Fruit fly (Drosophila melanogaster) whole organism, embryonic: ENCODE measurements around the gene CG31948.

Experiments
- Abd-B ChIP-seq: fragments of 200-800 bp; sonication (Bioruptor generic); optimal IDR thresholded peaks from 2 replicates; lab custom pipeline; 2018; ENCODE audit warnings: missing biosample characterization, mild to moderate bottlenecking, missing genetic modification characterization, moderate library complexity
- CG10267 ChIP-seq: fragments of 200-800 bp; sonication (Bioruptor generic); optimal IDR thresholded peaks from 2 replicates; lab custom pipeline; 2018; ENCODE audit warnings: missing biosample characterization, mild to moderate bottlenecking, missing genetic modification characterization, moderate library complexity
- CG10274 ChIP-seq: fragments of 200-800 bp; sonication (Bioruptor generic); optimal IDR thresholded peaks from 3 replicates; lab custom pipeline; 2017; ENCODE audit warnings: missing biosample characterization, mild to moderate bottlenecking, missing genetic modification characterization
- CG10654 ChIP-seq: fragments of 200-800 bp; sonication (Bioruptor generic); optimal IDR thresholded peaks from 2 replicates; lab custom pipeline; 2016; ENCODE audit warnings: missing biosample characterization, missing genetic modification characterization
- CG10959 ChIP-seq: fragments of 200-800 bp; sonication (Bioruptor generic); IDR thresholded peaks from 2 replicates; pipeline ENCODE4 v1.3.6; 2022; ENCODE audit warnings: missing biosample characterization, missing genetic modification characterization
- CG10979 ChIP-seq: fragments of 200-800 bp; sonication (Bioruptor generic); optimal IDR thresholded peaks from 2 replicates; lab custom pipeline; 2018; ENCODE audit warnings: missing biosample characterization, mild to moderate bottlenecking, missing genetic modification characterization, moderate library complexity
- CG11398 ChIP-seq: fragments of 200-800 bp; sonication (Bioruptor generic); optimal IDR thresholded peaks from 2 replicates; lab custom pipeline; 2016; ENCODE audit warnings: missing biosample characterization, missing genetic modification characterization
- CG11695 ChIP-seq: fragments of 200-800 bp; sonication (Bioruptor generic); IDR thresholded peaks from 3 replicates; pipeline ENCODE4 v1.3.6; 2022; ENCODE audit warnings: missing biosample characterization, missing genetic modification characterization
- CG12219 ChIP-seq: fragments of 200-800 bp; sonication (Bioruptor generic); optimal IDR thresholded peaks from 3 replicates; lab custom pipeline; 2018; ENCODE audit warnings: missing biosample characterization, mild to moderate bottlenecking, missing genetic modification characterization
- CG13123 ChIP-seq: fragments of 200-800 bp; sonication (Bioruptor generic); optimal IDR thresholded peaks from 2 replicates; lab custom pipeline; 2016; ENCODE audit warnings: missing biosample characterization, missing genetic modification characterization
- CG15011 ChIP-seq: fragments of 200-800 bp; sonication (Bioruptor generic); optimal IDR thresholded peaks from 3 replicates; lab custom pipeline; 2018; ENCODE audit warnings: missing biosample characterization, mild to moderate bottlenecking, missing genetic modification characterization
- CG15073 ChIP-seq: fragments of 200-800 bp; sonication (Bioruptor generic); optimal IDR thresholded peaks from 2 replicates; lab custom pipeline; 2016; ENCODE audit warnings: missing biosample characterization, missing genetic modification characterization
- CG17568 ChIP-seq: fragments of 200-800 bp; sonication (Bioruptor generic); optimal IDR thresholded peaks from 2 replicates; lab custom pipeline; 2018; ENCODE audit warnings: missing biosample characterization, mild to moderate bottlenecking, missing genetic modification characterization, moderate library complexity
- CG18476 ChIP-seq: fragments of 200-800 bp; sonication (Bioruptor generic); optimal IDR thresholded peaks from 2 replicates; lab custom pipeline; 2016; ENCODE audit warnings: missing biosample characterization, mild to moderate bottlenecking, missing genetic modification characterization
- CG2712 ChIP-seq: fragments of 200-800 bp; optimal IDR thresholded peaks from 3 replicates; lab custom pipeline; 2019; ENCODE audit warnings: missing biosample characterization, mild to moderate bottlenecking, missing genetic modification characterization, moderate library complexity
- CG34422 ChIP-seq: fragments of 200-800 bp; sonication (Bioruptor generic); IDR thresholded peaks from 3 replicates; pipeline ENCODE4 v1.3.6; 2022; ENCODE audit warnings: missing biosample characterization, missing genetic modification characterization
- CG3838 ChIP-seq: fragments of 200-800 bp; sonication (Bioruptor generic); optimal IDR thresholded peaks from 3 replicates; lab custom pipeline; 2016; ENCODE audit warnings: missing biosample characterization, missing genetic modification characterization
- CG7556 ChIP-seq: fragments of 200-800 bp; sonication (Bioruptor generic); optimal IDR thresholded peaks from 2 replicates; lab custom pipeline; 2017; ENCODE audit warnings: missing biosample characterization, mild to moderate bottlenecking, missing genetic modification characterization
- CG7839 ChIP-seq: fragments of 200-800 bp; sonication (Bioruptor generic); optimal IDR thresholded peaks from 3 replicates; lab custom pipeline; 2018; ENCODE audit warnings: missing biosample characterization, mild to moderate bottlenecking, missing genetic modification characterization, moderate library complexity
- CG9609 ChIP-seq: fragments of 200-800 bp; sonication (Bioruptor generic); optimal IDR thresholded peaks from 3 replicates; lab custom pipeline; 2016; ENCODE audit warnings: missing biosample characterization, missing genetic modification characterization
- D19A ChIP-seq: fragments of 200-800 bp; optimal IDR thresholded peaks from 3 replicates; lab custom pipeline; 2019; ENCODE audit warnings: missing biosample characterization, mild to moderate bottlenecking, missing genetic modification characterization, moderate library complexity
- Dbx ChIP-seq: fragments of 200-800 bp; sonication (Bioruptor generic); IDR thresholded peaks from 3 replicates; pipeline ENCODE4 v1.3.6; 2022; ENCODE audit warnings: missing biosample characterization, missing genetic modification characterization
- E2f1 ChIP-seq: fragments of 200-800 bp; sonication (Bioruptor generic); IDR thresholded peaks from 2 replicates; pipeline ENCODE4 v1.3.6; 2022; ENCODE audit warnings: missing biosample characterization, missing genetic modification characterization
- E2f2 ChIP-seq: fragments of 200-800 bp; sonication (Bioruptor generic); IDR thresholded peaks from 2 replicates; pipeline ENCODE4 v1.3.6; 2022; ENCODE audit warnings: missing biosample characterization, missing genetic modification characterization
- ERR ChIP-seq: fragments of 200-800 bp; sonication (Bioruptor generic); optimal IDR thresholded peaks from 2 replicates; lab custom pipeline; 2016; ENCODE audit warnings: missing biosample characterization, missing genetic modification characterization
- Ets97D ChIP-seq: fragments of 200-800 bp; sonication (Bioruptor generic); optimal IDR thresholded peaks from 3 replicates; lab custom pipeline; 2016; ENCODE audit warnings: missing biosample characterization, missing genetic modification characterization
- Fer1 ChIP-seq: fragments of 200-800 bp; sonication (Bioruptor generic); optimal IDR thresholded peaks from 2 replicates; lab custom pipeline; 2017; ENCODE audit warnings: missing biosample characterization, mild to moderate bottlenecking, missing genetic modification characterization
- Hr39 ChIP-seq: fragments of >200 bp; optimal IDR thresholded peaks from 2 replicates; lab custom pipeline; 2017
- Mes4 ChIP-seq: fragments of 200-800 bp; sonication (Bioruptor generic); optimal IDR thresholded peaks from 2 replicates; lab custom pipeline; 2016; ENCODE audit warnings: missing biosample characterization, missing genetic modification characterization
- Spps ChIP-seq: fragments of 200-800 bp; sonication (Bioruptor generic); optimal IDR thresholded peaks from 2 replicates; lab custom pipeline; 2018; ENCODE audit warnings: missing biosample characterization, mild to moderate bottlenecking, missing genetic modification characterization
- ap ChIP-seq: fragments of 200-800 bp; sonication (Bioruptor generic); IDR thresholded peaks from 2 replicates; pipeline ENCODE4 v1.3.6; 2022; ENCODE audit warnings: missing biosample characterization, missing genetic modification characterization
- ato ChIP-seq: fragments of 200-800 bp; sonication (Bioruptor generic); IDR thresholded peaks from 2 replicates; pipeline ENCODE4 v1.3.6; 2022; ENCODE audit warnings: missing biosample characterization, missing genetic modification characterization; ENCODE audit not compliant: partially characterized antibody
- az2 ChIP-seq: fragments of 200-800 bp; sonication (Bioruptor generic); optimal IDR thresholded peaks from 3 replicates; lab custom pipeline; 2016; ENCODE audit warnings: missing biosample characterization, missing genetic modification characterization
- bab2 ChIP-seq: fragments of 200-800 bp; sonication (Bioruptor generic); optimal IDR thresholded peaks from 2 replicates; lab custom pipeline; 2016; ENCODE audit warnings: missing biosample characterization, missing genetic modification characterization
- caup ChIP-seq: fragments of 200-800 bp; sonication (Bioruptor generic); optimal IDR thresholded peaks from 3 replicates; lab custom pipeline; 2017; ENCODE audit warnings: missing biosample characterization, mild to moderate bottlenecking, missing genetic modification characterization, moderate library complexity; ENCODE audit not compliant: severe bottlenecking
- chif ChIP-seq, 2 experiments: fragments of 200-800 bp; sonication (Bioruptor generic); optimal IDR thresholded peaks; 3 replicates each; lab custom pipeline; 2016; ENCODE audit warnings: missing biosample characterization in 2 of 2, missing genetic modification characterization in 2 of 2
- chn ChIP-seq: fragments of 200-800 bp; sonication (Bioruptor generic); optimal IDR thresholded peaks from 2 replicates; lab custom pipeline; 2016; ENCODE audit warnings: missing biosample characterization, missing genetic modification characterization
- ci ChIP-seq: fragments of 200-800 bp; sonication (Bioruptor generic); IDR thresholded peaks from 3 replicates; pipeline ENCODE4 v1.3.6; 2022; ENCODE audit warnings: missing biosample characterization, missing genetic modification characterization
- dpn ChIP-seq, 2 experiments: fragments of 200-800 bp; sonication (Bioruptor generic); optimal IDR thresholded peaks; 3 replicates each; lab custom pipeline; 2016; ENCODE audit warnings: missing biosample characterization in 2 of 2, missing genetic modification characterization in 2 of 2
- fd3F ChIP-seq: fragments of 200-800 bp; sonication (Bioruptor generic); optimal IDR thresholded peaks from 2 replicates; lab custom pipeline; 2018; ENCODE audit warnings: missing biosample characterization, mild to moderate bottlenecking, missing genetic modification characterization, moderate library complexity
- fd64A ChIP-seq: fragments of 200-800 bp; sonication (Bioruptor generic); optimal IDR thresholded peaks from 3 replicates; lab custom pipeline; 2018; ENCODE audit warnings: missing biosample characterization, mild to moderate bottlenecking, missing genetic modification characterization
- gem ChIP-seq: fragments of 200-800 bp; sonication (Bioruptor generic); optimal IDR thresholded peaks from 2 replicates; lab custom pipeline; 2019; ENCODE audit warnings: missing biosample characterization, mild to moderate bottlenecking, missing genetic modification characterization, moderate library complexity
- grn ChIP-seq: fragments of 200-800 bp; sonication (Bioruptor generic); optimal IDR thresholded peaks from 3 replicates; lab custom pipeline; 2017; ENCODE audit warnings: missing biosample characterization, missing genetic modification characterization
- insv ChIP-seq, 2 experiments: fragments of 200-800 bp; sonication (Bioruptor generic); optimal IDR thresholded peaks; 3 replicates each; lab custom pipeline; 2016 to 2018; ENCODE audit warnings: missing biosample characterization in 2 of 2, missing genetic modification characterization in 2 of 2
- oc ChIP-seq: fragments of 200-800 bp; sonication (Bioruptor generic); optimal IDR thresholded peaks from 2 replicates; lab custom pipeline; 2018; ENCODE audit warnings: missing biosample characterization, mild to moderate bottlenecking, missing genetic modification characterization, moderate library complexity
- odd ChIP-seq: fragments of 200-800 bp; sonication (Bioruptor generic); optimal IDR thresholded peaks from 2 replicates; lab custom pipeline; 2017; ENCODE audit warnings: missing biosample characterization, mild to moderate bottlenecking, missing genetic modification characterization
- ranshi ChIP-seq: fragments of 200-800 bp; sonication (Bioruptor generic); IDR thresholded peaks from 2 replicates; pipeline ENCODE4 v1.3.6; 2022; ENCODE audit warnings: missing biosample characterization, missing genetic modification characterization
- sna ChIP-seq: fragments of 200-800 bp; sonication (Bioruptor generic); IDR thresholded peaks from 2 replicates; pipeline ENCODE4 v1.3.6; 2022; ENCODE audit warnings: missing biosample characterization, missing genetic modification characterization; ENCODE audit not compliant: partially characterized antibody
- ssp ChIP-seq: fragments of 200-800 bp; sonication (Bioruptor generic); IDR thresholded peaks from 2 replicates; pipeline ENCODE4 v1.3.6; 2022; ENCODE audit warnings: missing biosample characterization, missing genetic modification characterization
- sug ChIP-seq: fragments of 200-800 bp; optimal IDR thresholded peaks from 2 replicates; lab custom pipeline; 2019; ENCODE audit warnings: missing biosample characterization, mild to moderate bottlenecking, missing genetic modification characterization, moderate library complexity
- vfl ChIP-seq: fragments of 200-800 bp; sonication (Bioruptor generic); optimal IDR thresholded peaks from 2 replicates; lab custom pipeline; 2016; ENCODE audit warnings: missing biosample characterization, missing genetic modification characterization
- wdn ChIP-seq: fragments of 200-800 bp; sonication (Bioruptor generic); IDR thresholded peaks from 2 replicates; pipeline ENCODE4 v1.3.6; 2022; ENCODE audit warnings: missing biosample characterization, missing genetic modification characterization
- z ChIP-seq: fragments of 200-800 bp; sonication (Bioruptor generic); IDR thresholded peaks from 3 replicates; pipeline ENCODE4 v1.3.6; 2022; ENCODE audit warnings: missing biosample characterization, missing genetic modification characterization

Gene CG31948

dm6 chr2L:2397080-2397479, 19.4 kb downstream of the CG31948 start (continued):
- TF ChIP-seq Spps (tag; lab: Kevin White, UChicago) (no peak), Ets97D (GFP tag; lab: Kevin White, UChicago) (no peak), bab2 (no peak), CG10654 (GFP tag; lab: Kevin White, UChicago) (no peak), CG34422 (GFP tag; lab: Robert Waterston, UW) (no peak), D19A (tag; lab: Kevin White, UChicago) (no peak), CG9609 (GFP tag; lab: Kevin White, UChicago) (no peak), sug (tag; lab: Kevin White, UChicago) (no peak), ap (GFP tag; lab: Robert Waterston, UW) (no peak), CG11695 (no peak), E2f1 (no peak), ERR (no peak), chif (GFP tag; optimal IDR thresholded peaks at IDR 0.05; lab: Kevin White, UChicago) (no peak), CG12219 (no peak), CG7839 (tag; lab: Kevin White, UChicago) (peak; percentile 14), CG10979 (peak; percentile 42), Hr39 (lab: Kevin White, UChicago) (no peak), CG10267 (tag; lab: Kevin White, UChicago) (no peak), CG15011 (GFP tag; lab: Kevin White, UChicago) (no peak), CG10959 (no peak), wdn (GFP tag; lab: Robert Waterston, UW) (no peak), fd64A (no peak), CG15073 (no peak), CG2712 (no peak), CG7556 (GFP tag; lab: Kevin White, UChicago) (no peak), az2 (GFP tag; lab: Kevin White, UChicago) (no peak), CG11398 (GFP tag; lab: Kevin White, UChicago) (no peak), fd3F (GFP tag; lab: Kevin White, UChicago) (no peak), sna (GFP tag; lab: Robert Waterston, UW) (no peak), z (no peak), grn (no peak), Dbx (no peak), chn (GFP tag; lab: Kevin White, UChicago) (no peak), oc (tag; lab: Kevin White, UChicago) (no peak), CG17568 (GFP tag; lab: Kevin White, UChicago) (no peak), ato (GFP tag; lab: Robert Waterston, UW) (no peak), E2f2 (GFP tag; lab: Robert Waterston, UW) (no peak), vfl (no peak), CG10274 (no peak), gem (tag; lab: Kevin White, UChicago) (peak; percentile 10), insv (GFP tag; optimal IDR thresholded peaks at IDR 0.05; lab: Kevin White, UChicago) (no peak), Abd-B (GFP tag; lab: Kevin White, UChicago) (no peak), odd (GFP tag; lab: Kevin White, UChicago) (no peak), CG18476 (GFP tag; lab: Kevin White, UChicago) (no peak), ranshi (GFP tag; lab: Robert Waterston, UW) (peak; percentile 29; the same call in 1 of the 2 replicates), dpn (GFP tag; optimal IDR thresholded peaks at IDR 0.05; lab: Kevin White, UChicago) (peak in 1 of 2 experiments; percentile 7), Mes4 (GFP tag; lab: Kevin White, UChicago) (no peak), Fer1 (GFP tag; lab: Kevin White, UChicago) (no peak), CG3838 (GFP tag; lab: Kevin White, UChicago) (no peak), caup (GFP tag; lab: Kevin White, UChicago) (no peak), ssp (GFP tag; lab: Robert Waterston, UW) (no peak), CG13123 (GFP tag; lab: Kevin White, UChicago) (no peak), ci (no peak)
